Worm (Caenorhabditis elegans) whole organism, midembryonic: ENCODE measurements around the gene nmy-1.

ENCODE experiments used
- cog-1 ChIP-seq: sonication (generic microtip); optimal IDR thresholded peaks from 2 replicates; lab custom pipeline; 2016; ENCODE audit warnings: missing genetic modification characterization, missing compliant biosample characterization
- flt-1 ChIP-seq: fragments of 200-800 bp; sonication (Bioruptor generic); IDR thresholded peaks from 2 replicates; pipeline ENCODE4 v1.3.6; 2022; ENCODE audit warnings: missing genetic modification characterization, missing compliant biosample characterization
- ref-1 ChIP-seq: fragments of 200-800 bp; sonication (Bioruptor generic); conservative IDR thresholded peaks from 2 replicates; pipeline ENCODE4 v1.3.6; 2022; ENCODE audit warnings: missing genetic modification reagents, missing genetic modification characterization, missing compliant biosample characterization
- ztf-23 ChIP-seq: fragments of 200-800 bp; sonication (Bioruptor generic); IDR thresholded peaks from 2 replicates; pipeline ENCODE4 v1.3.6; 2022; ENCODE audit warnings: missing genetic modification reagents, missing genetic modification characterization, missing compliant biosample characterization
- ztf-29 ChIP-seq: fragments of 200-800 bp; sonication (Bioruptor generic); IDR thresholded peaks from 2 replicates; pipeline ENCODE4 v1.3.6; 2022; ENCODE audit warnings: missing genetic modification reagents, missing genetic modification characterization, missing compliant biosample characterization

- TF ChIP-seq ztf-29 (GFP tag; lab: Robert Waterston, UW) (no peak), cog-1 (tag; lab: Kevin White, UChicago) (no peak), flt-1 (no peak), ref-1 (GFP tag; lab: Robert Waterston, UW) (no peak), ztf-23 (GFP tag; lab: Robert Waterston, UW) (no peak)
These were observed 45.4 kb upstream of the nmy-1 start, which contains the start of gene F53B3.6 for ce11 chrX:2863946-2864345.
